Worm (Caenorhabditis elegans) whole organism, L4/young adult: Measurements from ENCODE around the gene C54F6.17.

Experiments
- W03F9.2 ChIP-seq: fragments of 150-350 bp; optimal IDR thresholded peaks from 2 replicates; lab custom pipeline; 2014; ENCODE audit warnings: missing biosample characterization, missing genetic modification characterization
- dao-5 ChIP-seq: sonication (generic microtip); optimal IDR thresholded peaks from 2 replicates; lab custom pipeline; 2016; ENCODE audit warnings: missing genotype, missing genetic modification characterization, moderate library complexity, missing compliant biosample characterization
- him-1 ChIP-seq: sonication (generic microtip); optimal IDR thresholded peaks from 2 replicates; lab custom pipeline; 2016; ENCODE audit warnings: missing genotype, missing genetic modification reagents, missing genetic modification characterization, missing compliant biosample characterization

ce11 chrV:7523392-7523791, 3.9 kb upstream of the C54F6.17 start, which contains the start of gene C54F6.6:
- TF ChIP-seq dao-5 (tag; lab: Kevin White, UChicago) (no peak), W03F9.2 (no peak), him-1 (no peak)
